Fruit fly (Drosophila melanogaster): ENCODE results near the gene vrs.

vrs gene

dm6 chr3R:12433764-12434163 lies 13.7 kb upstream of the vrs start, which contains the start of the genes Aos1 and Srlp (continued):
- TF ChIP-seq Gug (GFP tag; IDR thresholded peaks at IDR 0.05) = peak; percentile 1; the same call in 1 of the 4 replicates
- peak; percentile 56 for TF ChIP-seq CG13775 (GFP tag; optimal IDR thresholded peaks at IDR 0.05)
- TF ChIP-seq CG4328 (GFP tag; optimal IDR thresholded peaks at IDR 0.05) = peak; percentile 12

dm6 chr3R:12435948-12436347 lies 11.5 kb upstream of the vrs start, which contains the start of gene Desat2:
Desat2 (plus strand) TSS chr3R:12436248.
- TF ChIP-seq CTCF (GFP tag; optimal IDR thresholded peaks at IDR 0.05) = no peak
- TF ChIP-seq ato (GFP tag; IDR thresholded peaks at IDR 0.05; ENCODE audit: partially characterized antibody) = no peak
- TF ChIP-seq Sox102F (GFP tag; optimal IDR thresholded peaks at IDR 0.05) = no peak
- TF ChIP-seq slou (GFP tag; optimal IDR thresholded peaks at IDR 0.05) = no peak
- TF ChIP-seq salm (tag; optimal IDR thresholded peaks at IDR 0.05) = no peak
- TF ChIP-seq zfh2 (GFP tag; optimal IDR thresholded peaks at IDR 0.05) = no peak
- no peak for TF ChIP-seq Asciz (GFP tag; optimal IDR thresholded peaks at IDR 0.05)
- TF ChIP-seq disco-r (GFP tag; optimal IDR thresholded peaks at IDR 0.05) = no peak
- no peak for TF ChIP-seq caup (GFP tag; optimal IDR thresholded peaks at IDR 0.05; ENCODE audit: severe bottlenecking)
- TF ChIP-seq YL-1 (GFP tag; optimal IDR thresholded peaks at IDR 0.05) = no peak
- no peak for TF ChIP-seq CG8944 (GFP tag; optimal IDR thresholded peaks at IDR 0.05)
- TF ChIP-seq Six4 (GFP tag; optimal IDR thresholded peaks at IDR 0.05) = no peak

dm6 chr3R:12439039-12439400 lies 8.4 kb upstream of the vrs start, which contains the start of the genes CG17207 and CG46427:
CG17207 (minus strand) TSS chr3R:12439139.
CG46427 (minus strand) TSS chr3R:12439139.
- TF ChIP-seq emc (GFP tag; optimal IDR thresholded peaks at IDR 0.05) (no peak), CG4360 (GFP tag; IDR thresholded peaks at IDR 0.05) (no peak), Ets97D (GFP tag; optimal IDR thresholded peaks at IDR 0.05) (no peak), CG17186 (GFP tag; optimal IDR thresholded peaks at IDR 0.05) (no peak), CG11695 (GFP tag; IDR thresholded peaks at IDR 0.05) (no peak), row (GFP tag; IDR thresholded peaks at IDR 0.05) (no peak), CG12391 (tag; optimal IDR thresholded peaks at IDR 0.05) (no peak), CG31441 (GFP tag; IDR thresholded peaks at IDR 0.05) (no peak), CG10462 (GFP tag; optimal IDR thresholded peaks at IDR 0.05) (no peak), dysf (GFP tag; IDR thresholded peaks at IDR 0.05) (no peak), ash1 (GFP tag; optimal IDR thresholded peaks at IDR 0.05) (no peak), CG3065 (GFP tag; optimal IDR thresholded peaks at IDR 0.05) (no peak), Sox100B (GFP tag; optimal IDR thresholded peaks at IDR 0.05) (no peak), CG2129 (GFP tag; IDR thresholded peaks at IDR 0.05; ENCODE audit: partially characterized antibody) (no peak), CG3838 (GFP tag; optimal IDR thresholded peaks at IDR 0.05) (no peak), ken (GFP tag; IDR thresholded peaks at IDR 0.05) (no peak)

dm6 chr3R:12439401-12440143 lies 7.9 kb upstream of the vrs start, which contains the start of gene Desat1:
Desat1 (plus strand) TSS chr3R:12439600.
- no peak for TF ChIP-seq Doc2 (GFP tag; IDR thresholded peaks at IDR 0.05)
- TF ChIP-seq phol (tag; optimal IDR thresholded peaks at IDR 0.05) = peak; percentile 9
- no peak for TF ChIP-seq CG8359 (GFP tag; optimal IDR thresholded peaks at IDR 0.05; ENCODE audit: borderline replicate concordance)
- TF ChIP-seq bbx (GFP tag; IDR thresholded peaks at IDR 0.05; ENCODE audit: partially characterized antibody) = peak; percentile 96
- no peak for TF ChIP-seq Atf6 (GFP tag; IDR thresholded peaks at IDR 0.05)
- no peak for TF ChIP-seq Awh (GFP tag; IDR thresholded peaks at IDR 0.05)
- no peak for TF ChIP-seq Jarid2 (GFP tag; optimal IDR thresholded peaks at IDR 0.05)
- TF ChIP-seq CG30403 (GFP tag; optimal IDR thresholded peaks at IDR 0.05) = peak; percentile 8
- peak; percentile 89 for TF ChIP-seq hbn (GFP tag; IDR thresholded peaks at IDR 0.05; ENCODE audit: partially characterized antibody)
- TF ChIP-seq CG17829 (tag; optimal IDR thresholded peaks at IDR 0.05) = peak; percentile 15
- no peak for TF ChIP-seq CG11695 (GFP tag; IDR thresholded peaks at IDR 0.05)
- peak; percentile 72 for TF ChIP-seq Med (GFP tag)
- TF ChIP-seq CG8290 (GFP tag; optimal IDR thresholded peaks at IDR 0.05) = peak; percentile 26
- TF ChIP-seq CG8290 (tag; optimal IDR thresholded peaks at IDR 0.05) = peak in 1 of 2 experiments; percentile 18
- TF ChIP-seq wdn (GFP tag; IDR thresholded peaks at IDR 0.05) = no peak
- no peak for TF ChIP-seq ems (GFP tag; optimal IDR thresholded peaks at IDR 0.05)
- peak; percentile 58; the same call in 1 of the 2 replicates for TF ChIP-seq CG42726 (GFP tag; IDR thresholded peaks at IDR 0.05; ENCODE audit: partially characterized antibody)
- peak; percentile 87 for TF ChIP-seq CG2116 (GFP tag; optimal IDR thresholded peaks at IDR 0.05)
